Fruit fly (Drosophila melanogaster) whole organism, prepupa: ENCODE measurements around the gene wts.

Experiments
- CG11294 ChIP-seq: fragments of 200-800 bp; sonication (Bioruptor generic); IDR thresholded peaks from 2 replicates; pipeline ENCODE4 v1.3.6; 2022; ENCODE audit warnings: missing biosample characterization, missing genetic modification characterization
- CG1621 ChIP-seq: fragments of 200-800 bp; sonication (Bioruptor generic); optimal IDR thresholded peaks from 3 replicates; lab custom pipeline; 2018; ENCODE audit warnings: missing biosample characterization, mild to moderate bottlenecking, missing genetic modification characterization
- CG4318 ChIP-seq: fragments of 200-800 bp; sonication (Bioruptor generic); optimal IDR thresholded peaks from 3 replicates; lab custom pipeline; 2017; ENCODE audit warnings: missing biosample characterization, mild to moderate bottlenecking, missing genetic modification characterization
- CG6792 ChIP-seq: fragments of 200-800 bp; sonication (Bioruptor generic); optimal IDR thresholded peaks from 3 replicates; lab custom pipeline; 2016; ENCODE audit warnings: missing biosample characterization, missing genetic modification characterization
- CG6808 ChIP-seq: fragments of 200-800 bp; sonication (Bioruptor generic); optimal IDR thresholded peaks from 3 replicates; lab custom pipeline; 2017; ENCODE audit warnings: missing biosample characterization, missing genetic modification characterization, mild to moderate bottlenecking, moderate library complexity, missing genetic modification reagents
- CG6854 ChIP-seq: fragments of 200-800 bp; sonication (Bioruptor generic); optimal IDR thresholded peaks from 2 replicates; lab custom pipeline; 2017; ENCODE audit warnings: missing biosample characterization, mild to moderate bottlenecking, missing genetic modification characterization
- Eip75B ChIP-seq: fragments of 200-800 bp; sonication (Bioruptor generic); optimal IDR thresholded peaks from 3 replicates; lab custom pipeline; 2016; ENCODE audit warnings: missing biosample characterization, missing genetic modification characterization
- Hr38 ChIP-seq: sonication (Bioruptor generic); optimal IDR thresholded peaks from 2 replicates; lab custom pipeline; 2016; ENCODE audit warnings: missing biosample characterization, missing genetic modification characterization
- Hr4 ChIP-seq: fragments of 200-800 bp; sonication (Bioruptor generic); optimal IDR thresholded peaks from 3 replicates; lab custom pipeline; 2016; ENCODE audit warnings: missing biosample characterization, missing genetic modification characterization
- esn ChIP-seq: fragments of 200-800 bp; sonication (Bioruptor generic); optimal IDR thresholded peaks from 2 replicates; lab custom pipeline; 2016; ENCODE audit warnings: missing biosample characterization, mild to moderate bottlenecking, missing genetic modification characterization, moderate library complexity

DNA sequence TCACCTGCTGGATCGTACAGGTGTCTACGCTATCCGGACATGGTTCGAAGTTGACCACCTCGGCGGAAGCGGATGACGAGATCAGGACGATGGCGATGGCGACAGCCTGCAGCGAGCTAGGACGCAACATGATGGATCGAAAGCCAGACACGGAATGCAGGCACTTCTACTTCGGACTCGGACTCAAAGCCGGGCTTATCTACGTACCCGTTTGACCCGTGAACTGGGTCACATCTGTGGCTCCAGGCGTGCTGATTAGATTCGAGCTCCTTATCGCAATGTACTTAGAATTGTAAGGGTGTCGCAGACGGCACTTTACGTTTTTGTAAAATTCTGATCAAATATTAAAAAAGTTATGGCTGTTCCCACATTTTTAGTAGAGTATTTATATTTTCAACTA lies 61.3 kb downstream of the wts start, which contains the start of gene Npc2g:
- TF ChIP-seq CG6808 (GFP tag; lab: Kevin White, UChicago) (no peak), CG6792 (GFP tag; lab: Kevin White, UChicago) (no peak), CG6854 (GFP tag; lab: Kevin White, UChicago) (no peak), Hr38 (no peak), Eip75B (GFP tag; lab: Kevin White, UChicago) (no peak), CG4318 (GFP tag; lab: Kevin White, UChicago) (no peak), esn (GFP tag; lab: Kevin White, UChicago) (no peak), CG11294 (GFP tag; lab: Robert Waterston, UW) (no peak), Hr4 (GFP tag; lab: Kevin White, UChicago) (no peak), CG1621 (tag; lab: Kevin White, UChicago) (no peak)
